Worm (Caenorhabditis elegans) whole organism, L2 larva: Measurements from ENCODE around the gene nhr-212.

ENCODE experiments used
- ama-1 ChIP-seq: fragments of 150-350 bp; optimal IDR thresholded peaks from 2 replicates; lab custom pipeline; 2018; ENCODE audit warnings: inconsistent platforms
- blmp-1 ChIP-seq: sonication (generic microtip); optimal IDR thresholded peaks from 2 replicates; lab custom pipeline; 2017; ENCODE audit warnings: missing genetic modification characterization, mild to moderate bottlenecking, missing compliant biosample characterization, antibody characterized with exemption, moderate library complexity; ENCODE audit not compliant: insufficient read depth
- ceh-82 ChIP-seq: fragments of 150-350 bp; optimal IDR thresholded peaks from 2 replicates; lab custom pipeline; 2014; ENCODE audit warnings: missing biosample characterization, missing genetic modification characterization
- lsy-2 ChIP-seq, 2 experiments: fragments of 150-350 bp in 1 of 2; sonication (generic microtip) in 1 of 2; optimal IDR thresholded peaks; 2 replicates each; lab custom pipeline; 2014 to 2017; ENCODE audit warnings: missing biosample characterization in 2 of 2, missing genetic modification characterization in 2 of 2
- nhr-11 ChIP-seq: fragments of 150-350 bp; optimal IDR thresholded peaks from 2 replicates; lab custom pipeline; 2014; ENCODE audit warnings: missing biosample characterization, missing genetic modification characterization
- snpc-4 ChIP-seq: fragments of 150-350 bp; optimal IDR thresholded peaks from 2 replicates; lab custom pipeline; 2014; ENCODE audit warnings: missing biosample characterization, missing genetic modification characterization
- unc-39 ChIP-seq: fragments of 150-350 bp; optimal IDR thresholded peaks from 2 replicates; lab custom pipeline; 2014; ENCODE audit warnings: missing biosample characterization, missing genetic modification characterization

- no peak for TF ChIP-seq ceh-82 (tag; lab: Kevin White, UChicago)
- no peak for TF ChIP-seq nhr-11
- no peak for TF ChIP-seq lsy-2 (tag; optimal IDR thresholded peaks at IDR 0.05; lab: Kevin White, UChicago)
- no peak for TF ChIP-seq snpc-4 (tag; lab: Kevin White, UChicago)
- TF ChIP-seq ama-1 (lab: Kevin White, UChicago), result no peak
- no peak for TF ChIP-seq unc-39 (tag; lab: Kevin White, UChicago)
- peak; percentile 33 for TF ChIP-seq blmp-1 (tag; lab: Kevin White, UChicago)
Measured at ce11 chrV:465355-465754, 19.3 kb upstream of the nhr-212 start.
